Fruit fly (Drosophila melanogaster) whole organism, adult: ENCODE data around the gene Dph3.

Source experiments
- CG12768 ChIP-seq: fragments of 200-800 bp; sonication (Bioruptor generic); optimal IDR thresholded peaks from 2 replicates; lab custom pipeline; 2017; ENCODE audit warnings: missing biosample characterization, missing genetic modification characterization, mild to moderate bottlenecking, moderate library complexity, missing genetic modification reagents
- cic ChIP-seq: fragments of 200-800 bp; sonication (Bioruptor generic); optimal IDR thresholded peaks from 2 replicates; lab custom pipeline; 2017; ENCODE audit warnings: missing biosample characterization, mild to moderate bottlenecking, missing genetic modification characterization, moderate library complexity
- kay ChIP-seq: fragments of 200-800 bp; sonication (Bioruptor generic); peaks from one replicate; lab custom pipeline; 2016; ENCODE audit warnings: missing biosample characterization, missing genetic modification characterization, borderline replicate concordance

DNA sequence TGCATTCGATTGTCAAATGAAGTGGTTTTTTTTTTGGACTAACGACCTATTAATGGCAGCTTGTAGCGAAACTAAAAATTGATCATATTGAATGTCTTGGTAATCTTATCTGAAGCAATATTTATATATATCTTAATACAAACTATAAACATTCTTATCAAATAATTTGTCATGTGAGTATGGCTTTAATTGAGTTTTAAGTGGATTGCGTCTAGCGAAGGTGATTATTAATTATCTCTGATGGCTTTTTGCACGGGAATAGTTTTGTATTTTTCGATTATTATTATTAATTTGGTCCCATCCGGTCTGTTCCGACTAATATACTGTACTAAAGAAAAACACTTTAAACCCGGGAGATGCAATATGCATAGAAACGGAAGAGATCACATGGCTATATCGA is 15.2 kb downstream of the Dph3 start:
- no peak for TF ChIP-seq CG12768 (GFP tag; lab: Kevin White, UChicago)
- no peak for TF ChIP-seq kay
- no peak for TF ChIP-seq cic (GFP tag; lab: Kevin White, UChicago)
